Fruit fly (Drosophila melanogaster) whole organism: ENCODE results near the gene wit.

ENCODE experiments used
- CG8478 ChIP-seq: fragments of >200 bp; optimal IDR thresholded peaks from 2 replicates; lab custom pipeline; 2018; ENCODE audit warnings: inconsistent platforms
- EcR ChIP-seq, 2 experiments: fragments of >200 bp; optimal IDR thresholded peaks; 2 replicates each; lab custom pipeline; 2017; ENCODE audit warnings: missing biosample characterization in 2 of 2, missing genetic modification characterization in 2 of 2, missing genetic modification reagents in 2 of 2

DNA sequence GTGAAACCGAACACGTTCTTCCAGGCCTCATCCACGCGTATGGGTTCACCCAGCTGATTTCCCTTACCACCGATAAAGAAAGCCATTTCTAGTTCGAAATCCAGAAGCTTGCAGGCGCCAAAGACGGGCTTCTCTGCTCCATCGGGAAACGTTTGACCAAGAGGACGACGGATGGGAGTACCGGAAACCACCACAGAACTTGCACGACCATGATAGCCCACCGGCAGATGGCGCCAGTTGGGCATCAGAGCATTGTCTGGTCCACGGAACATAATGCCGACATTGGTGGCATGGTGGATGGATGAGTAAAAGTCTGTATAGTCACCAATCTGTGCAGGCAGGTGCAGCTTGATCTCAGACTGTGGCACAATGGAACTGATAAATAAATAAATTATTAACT lies 1.2 kb upstream of the wit start:
- no peak for TF ChIP-seq EcR (GFP tag; optimal IDR thresholded peaks at IDR 0.05; lab: Kevin White, UChicago)
- no peak for TF ChIP-seq CG8478 (lab: Kevin White, UChicago)
